Fruit fly (Drosophila melanogaster) whole organism, prepupa: Measurements from ENCODE around the gene CG8176.
A peak's percentile ranks its signal among the peaks of the same experiment; 100 is the strongest.

Experiments
- Blimp-1 ChIP-seq: fragments of 200-800 bp; sonication (Bioruptor generic); optimal IDR thresholded peaks from 3 replicates; lab custom pipeline; 2017; ENCODE audit warnings: missing biosample characterization, missing genetic modification characterization, mild to moderate bottlenecking, moderate library complexity, missing genetic modification reagents
- CG10631 ChIP-seq: fragments of 200-800 bp; sonication (Bioruptor generic); optimal IDR thresholded peaks from 2 replicates; lab custom pipeline; 2016; ENCODE audit warnings: missing biosample characterization, missing genetic modification characterization
- CG11294 ChIP-seq: fragments of 200-800 bp; sonication (Bioruptor generic); IDR thresholded peaks from 2 replicates; pipeline ENCODE4 v1.3.6; 2022; ENCODE audit warnings: missing biosample characterization, missing genetic modification characterization
- CG11902 ChIP-seq: fragments of 200-800 bp; sonication (Bioruptor generic); optimal IDR thresholded peaks from 3 replicates; lab custom pipeline; 2016; ENCODE audit warnings: missing biosample characterization, missing genetic modification characterization
- CG15336 ChIP-seq: fragments of 200-800 bp; sonication (Bioruptor generic); IDR thresholded peaks from 2 replicates; pipeline ENCODE4 v1.3.6; 2022; ENCODE audit warnings: missing biosample characterization, missing genetic modification characterization
- CG1621 ChIP-seq: fragments of 200-800 bp; sonication (Bioruptor generic); optimal IDR thresholded peaks from 3 replicates; lab custom pipeline; 2018; ENCODE audit warnings: missing biosample characterization, mild to moderate bottlenecking, missing genetic modification characterization
- CG16779 ChIP-seq: fragments of 200-800 bp; sonication (Bioruptor generic); optimal IDR thresholded peaks from 3 replicates; lab custom pipeline; 2017; ENCODE audit warnings: missing biosample characterization, mild to moderate bottlenecking, missing genetic modification characterization
- CG3032 ChIP-seq: fragments of 200-800 bp; optimal IDR thresholded peaks from 2 replicates; lab custom pipeline; 2019; ENCODE audit warnings: missing biosample characterization, mild to moderate bottlenecking, missing genetic modification characterization, moderate library complexity
- CG31627 ChIP-seq: fragments of 200-800 bp; sonication (Bioruptor generic); optimal IDR thresholded peaks from 3 replicates; lab custom pipeline; 2016; ENCODE audit warnings: missing biosample characterization, missing genetic modification characterization
- CG34406 ChIP-seq: fragments of 200-800 bp; sonication (Bioruptor generic); optimal IDR thresholded peaks from 3 replicates; lab custom pipeline; 2016; ENCODE audit warnings: missing biosample characterization, missing genetic modification characterization
- CG3919 ChIP-seq: fragments of 200-800 bp; sonication (Bioruptor generic); optimal IDR thresholded peaks from 3 replicates; lab custom pipeline; 2016; ENCODE audit warnings: missing biosample characterization, missing genetic modification characterization
- CG4318 ChIP-seq: fragments of 200-800 bp; sonication (Bioruptor generic); optimal IDR thresholded peaks from 3 replicates; lab custom pipeline; 2017; ENCODE audit warnings: missing biosample characterization, mild to moderate bottlenecking, missing genetic modification characterization
- CG6276 ChIP-seq: fragments of 200-800 bp; sonication (Bioruptor generic); optimal IDR thresholded peaks from 2 replicates; lab custom pipeline; 2017; ENCODE audit warnings: missing biosample characterization, mild to moderate bottlenecking, missing genetic modification characterization
- CG6792 ChIP-seq: fragments of 200-800 bp; sonication (Bioruptor generic); optimal IDR thresholded peaks from 3 replicates; lab custom pipeline; 2016; ENCODE audit warnings: missing biosample characterization, missing genetic modification characterization
- CG6808 ChIP-seq: fragments of 200-800 bp; sonication (Bioruptor generic); optimal IDR thresholded peaks from 3 replicates; lab custom pipeline; 2017; ENCODE audit warnings: missing biosample characterization, missing genetic modification characterization, mild to moderate bottlenecking, moderate library complexity, missing genetic modification reagents
- CG6854 ChIP-seq: fragments of 200-800 bp; sonication (Bioruptor generic); optimal IDR thresholded peaks from 2 replicates; lab custom pipeline; 2017; ENCODE audit warnings: missing biosample characterization, mild to moderate bottlenecking, missing genetic modification characterization
- CG7368 ChIP-seq: fragments of 200-800 bp; sonication (Bioruptor generic); optimal IDR thresholded peaks from 3 replicates; lab custom pipeline; 2016; ENCODE audit warnings: missing biosample characterization, missing genetic modification characterization
- CG8119 ChIP-seq: fragments of 200-800 bp; sonication (Bioruptor generic); IDR thresholded peaks from 3 replicates; pipeline ENCODE4 v1.3.6; 2022; ENCODE audit warnings: missing biosample characterization, missing genetic modification characterization
- CG8319 ChIP-seq: fragments of 200-800 bp; sonication (Bioruptor generic); optimal IDR thresholded peaks from 3 replicates; lab custom pipeline; 2016; ENCODE audit warnings: missing biosample characterization, missing genetic modification characterization
- CG8632 ChIP-seq: fragments of 200-800 bp; sonication (Bioruptor generic); optimal IDR thresholded peaks from 3 replicates; lab custom pipeline; 2016; ENCODE audit warnings: missing biosample characterization, missing genetic modification characterization
- CG9139 ChIP-seq: fragments of 200-800 bp; sonication (Bioruptor generic); optimal IDR thresholded peaks from 3 replicates; lab custom pipeline; 2017; ENCODE audit warnings: missing biosample characterization, mild to moderate bottlenecking, missing genetic modification characterization
- Eip75B ChIP-seq: fragments of 200-800 bp; sonication (Bioruptor generic); optimal IDR thresholded peaks from 3 replicates; lab custom pipeline; 2016; ENCODE audit warnings: missing biosample characterization, missing genetic modification characterization
- Ets96B ChIP-seq: fragments of 200-800 bp; optimal IDR thresholded peaks from 2 replicates; lab custom pipeline; 2019; ENCODE audit warnings: missing biosample characterization, mild to moderate bottlenecking, missing genetic modification characterization, moderate library complexity
- Gug ChIP-seq: fragments of 200-800 bp; sonication (Bioruptor generic); IDR thresholded peaks from 2 replicates; pipeline ENCODE4 v1.3.6; 2022; ENCODE audit warnings: missing biosample characterization, missing genetic modification characterization
- Lpt ChIP-seq: fragments of 200-800 bp; sonication (Bioruptor generic); optimal IDR thresholded peaks from 3 replicates; lab custom pipeline; 2016; ENCODE audit warnings: missing biosample characterization, missing genetic modification characterization
- Met ChIP-seq: fragments of 200-800 bp; sonication (Bioruptor generic); optimal IDR thresholded peaks from 3 replicates; lab custom pipeline; 2016; ENCODE audit warnings: missing biosample characterization, missing genetic modification characterization
- OdsH ChIP-seq: fragments of 200-800 bp; sonication (Bioruptor generic); optimal IDR thresholded peaks from 3 replicates; lab custom pipeline; 2016; ENCODE audit warnings: missing biosample characterization, missing genetic modification characterization
- Smox ChIP-seq: fragments of 200-800 bp; sonication (Bioruptor generic); optimal IDR thresholded peaks from 3 replicates; lab custom pipeline; 2016; ENCODE audit warnings: missing biosample characterization, missing genetic modification characterization
- Sox14 ChIP-seq: fragments of 200-800 bp; sonication (Bioruptor generic); optimal IDR thresholded peaks from 3 replicates; lab custom pipeline; 2016; ENCODE audit warnings: missing biosample characterization, missing genetic modification characterization
- Sox15 ChIP-seq: fragments of 200-800 bp; sonication (Bioruptor generic); optimal IDR thresholded peaks from 3 replicates; lab custom pipeline; 2016; ENCODE audit warnings: missing biosample characterization, missing genetic modification characterization
- achi ChIP-seq: fragments of 200-800 bp; sonication (Bioruptor generic); optimal IDR thresholded peaks from 3 replicates; lab custom pipeline; 2016; ENCODE audit warnings: missing biosample characterization, missing genetic modification characterization
- cyc ChIP-seq: fragments of 200-800 bp; sonication (Bioruptor generic); optimal IDR thresholded peaks from 3 replicates; lab custom pipeline; 2016; ENCODE audit warnings: missing biosample characterization, missing genetic modification characterization
- dac ChIP-seq: fragments of 200-800 bp; sonication (Bioruptor generic); optimal IDR thresholded peaks from 2 replicates; lab custom pipeline; 2017; ENCODE audit warnings: missing biosample characterization, mild to moderate bottlenecking, missing genetic modification characterization
- dsx ChIP-seq: fragments of 200-800 bp; optimal IDR thresholded peaks from 3 replicates; lab custom pipeline; 2019; ENCODE audit warnings: missing biosample characterization, mild to moderate bottlenecking, missing genetic modification characterization, moderate library complexity; ENCODE audit not compliant: poor library complexity, severe bottlenecking
- eg ChIP-seq: fragments of 200-800 bp; sonication (Bioruptor generic); IDR thresholded peaks from 3 replicates; pipeline ENCODE4 v1.3.6; 2022; ENCODE audit warnings: missing biosample characterization, missing genetic modification characterization
- esn ChIP-seq: fragments of 200-800 bp; sonication (Bioruptor generic); optimal IDR thresholded peaks from 2 replicates; lab custom pipeline; 2016; ENCODE audit warnings: missing biosample characterization, mild to moderate bottlenecking, missing genetic modification characterization, moderate library complexity
- fd59A ChIP-seq: fragments of 200-800 bp; sonication (Bioruptor generic); optimal IDR thresholded peaks from 2 replicates; lab custom pipeline; 2017; ENCODE audit warnings: missing biosample characterization, mild to moderate bottlenecking, missing genetic modification characterization, missing genetic modification reagents
- fkh ChIP-seq: fragments of 200-800 bp; sonication (Bioruptor generic); optimal IDR thresholded peaks from 3 replicates; lab custom pipeline; 2017; ENCODE audit warnings: missing biosample characterization, mild to moderate bottlenecking, missing genetic modification characterization, moderate library complexity
- lz ChIP-seq: fragments of 200-800 bp; sonication (Bioruptor generic); optimal IDR thresholded peaks from 3 replicates; lab custom pipeline; 2016; ENCODE audit warnings: missing biosample characterization, missing genetic modification characterization
- net ChIP-seq: fragments of 200-800 bp; sonication (Bioruptor generic); optimal IDR thresholded peaks from 3 replicates; lab custom pipeline; 2016; ENCODE audit warnings: missing biosample characterization, missing genetic modification characterization
- salr ChIP-seq, 2 experiments: fragments of 200-800 bp; sonication (Bioruptor generic); optimal IDR thresholded peaks; 3 replicates each; lab custom pipeline; 2016 to 2018; ENCODE audit warnings: missing biosample characterization in 2 of 2, missing genetic modification characterization in 2 of 2, mild to moderate bottlenecking in 1 of 2
- svp ChIP-seq: fragments of 200-800 bp; sonication (Bioruptor generic); peaks from one replicate; lab custom pipeline; 2016; ENCODE audit warnings: missing biosample characterization, missing genetic modification characterization
- vri ChIP-seq: fragments of 200-800 bp; sonication (Bioruptor generic); optimal IDR thresholded peaks from 3 replicates; lab custom pipeline; 2016; ENCODE audit warnings: missing biosample characterization, mild to moderate bottlenecking, missing genetic modification characterization

The CG8176 gene

DNA sequence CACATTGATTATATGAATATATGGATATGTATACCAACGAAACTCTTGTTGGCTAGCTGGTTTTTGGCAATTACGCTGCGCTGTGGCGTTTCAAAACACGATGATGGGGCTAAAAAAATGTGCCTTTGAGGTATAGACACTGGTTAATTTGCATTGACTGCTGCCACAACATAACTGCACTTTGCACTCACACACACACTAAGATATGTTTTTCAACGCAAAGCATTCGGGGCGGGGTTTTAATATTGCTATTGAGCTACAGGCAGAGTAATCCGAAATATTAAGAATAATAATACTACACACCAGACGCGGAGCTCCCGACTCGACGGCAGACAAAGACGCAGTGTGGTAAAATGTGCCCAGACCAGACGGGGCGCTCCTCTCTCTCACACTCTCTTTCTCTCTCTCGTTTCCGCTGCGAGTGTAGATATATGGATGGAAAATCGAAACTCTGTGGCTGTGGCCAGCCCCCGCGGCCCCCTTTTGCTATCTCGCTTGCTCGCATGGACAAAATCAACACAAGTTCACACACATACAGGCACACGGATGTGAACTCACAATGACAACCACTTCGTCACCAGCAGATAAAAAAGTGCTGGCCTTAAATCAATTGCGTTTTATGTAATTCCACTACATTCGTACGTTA is 35.3 kb downstream of the CG8176 start (continued):
- TF ChIP-seq Gug (GFP tag; lab: Robert Waterston, UW) (no peak), salr (GFP tag; optimal IDR thresholded peaks at IDR 0.05; lab: Kevin White, UChicago) (peak; percentile 45 to 49), Sox14 (GFP tag; lab: Kevin White, UChicago) (peak; percentile 91), Eip75B (GFP tag; lab: Kevin White, UChicago) (peak; percentile 34), CG3032 (tag; lab: Kevin White, UChicago) (peak; percentile 20), dsx (GFP tag; lab: Kevin White, UChicago) (peak; percentile 51), CG11294 (GFP tag; lab: Robert Waterston, UW) (no peak), CG8632 (GFP tag; lab: Kevin White, UChicago) (no peak), CG11902 (no peak), lz (peak; percentile 26), Smox (GFP tag; lab: Kevin White, UChicago) (no peak), achi (GFP tag; lab: Kevin White, UChicago) (peak; percentile 44), CG7368 (GFP tag; lab: Kevin White, UChicago) (peak; percentile 64), Sox15 (GFP tag; lab: Kevin White, UChicago) (no peak), fkh (peak; percentile 99), Lpt (GFP tag; lab: Kevin White, UChicago) (no peak)
- TF ChIP-seq, all 60 proteins: peak for 34

DNA sequence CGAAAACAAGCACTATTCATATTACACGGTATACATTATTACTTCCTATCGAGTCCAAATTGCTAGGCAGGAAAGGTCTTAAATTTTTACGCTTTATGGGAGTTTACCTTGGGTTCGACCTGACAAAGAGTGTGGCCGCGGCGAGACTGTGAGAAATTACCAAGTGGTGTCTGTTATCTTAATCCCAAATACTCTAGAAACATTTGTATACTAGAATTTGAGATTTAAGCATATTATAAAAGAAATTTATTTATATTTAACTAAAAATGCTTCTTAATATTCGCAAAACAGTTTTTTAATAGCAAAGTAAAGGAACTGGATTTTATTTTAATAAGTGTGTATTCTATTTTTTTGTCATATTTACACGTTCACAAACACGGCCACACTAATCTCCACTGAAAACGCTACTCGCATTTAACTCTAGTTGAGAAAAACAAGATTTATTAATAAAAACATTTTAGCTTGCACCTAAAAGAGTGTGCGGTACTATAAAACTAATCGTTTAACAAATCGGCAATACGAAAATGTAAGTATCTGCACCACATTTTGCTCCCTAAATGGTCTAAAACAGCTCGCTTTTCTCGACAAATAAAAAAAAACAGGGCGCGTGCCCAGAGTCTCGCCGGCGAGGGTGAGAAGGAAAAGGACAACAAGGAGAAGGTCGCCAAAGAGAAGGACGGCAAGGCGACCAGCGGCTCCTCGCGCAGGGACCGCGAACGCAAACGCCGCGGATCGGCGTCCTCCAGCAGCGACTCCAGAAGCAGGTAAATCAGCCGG is 36.0 kb downstream of the CG8176 start, which contains the start of the genes mura and RnpS1:
Gene mura, minus strand, starts transcription at position 148 of the 777 bp plus-strand sequence.
Gene RnpS1, plus strand, starts transcription at position 376 of the 777 bp plus-strand sequence.
- TF ChIP-seq lz (no peak), vri (peak; percentile 42), CG31627 (GFP tag; lab: Kevin White, UChicago) (no peak), CG7368 (GFP tag; lab: Kevin White, UChicago) (no peak), CG3032 (tag; lab: Kevin White, UChicago) (no peak), CG1621 (tag; lab: Kevin White, UChicago) (no peak), CG8319 (GFP tag; lab: Kevin White, UChicago) (no peak), Met (GFP tag; lab: Kevin White, UChicago) (no peak), CG34406 (GFP tag; lab: Kevin White, UChicago) (no peak), Sox14 (GFP tag; lab: Kevin White, UChicago) (peak; percentile 6), CG6808 (GFP tag; lab: Kevin White, UChicago) (no peak), Gug (GFP tag; lab: Robert Waterston, UW) (no peak), OdsH (GFP tag; lab: Kevin White, UChicago) (no peak), dac (no peak), CG6854 (GFP tag; lab: Kevin White, UChicago) (no peak), Blimp-1 (no peak), cyc (GFP tag; lab: Kevin White, UChicago) (no peak), net (GFP tag; lab: Kevin White, UChicago) (no peak), CG8119 (no peak), CG10631 (GFP tag; lab: Kevin White, UChicago) (no peak), CG15336 (no peak), fkh (peak; percentile 67), dsx (GFP tag; lab: Kevin White, UChicago) (no peak), svp (GFP tag; lab: Kevin White, UChicago) (no peak)
- TF ChIP-seq, all 60 proteins: peak for 3

DNA sequence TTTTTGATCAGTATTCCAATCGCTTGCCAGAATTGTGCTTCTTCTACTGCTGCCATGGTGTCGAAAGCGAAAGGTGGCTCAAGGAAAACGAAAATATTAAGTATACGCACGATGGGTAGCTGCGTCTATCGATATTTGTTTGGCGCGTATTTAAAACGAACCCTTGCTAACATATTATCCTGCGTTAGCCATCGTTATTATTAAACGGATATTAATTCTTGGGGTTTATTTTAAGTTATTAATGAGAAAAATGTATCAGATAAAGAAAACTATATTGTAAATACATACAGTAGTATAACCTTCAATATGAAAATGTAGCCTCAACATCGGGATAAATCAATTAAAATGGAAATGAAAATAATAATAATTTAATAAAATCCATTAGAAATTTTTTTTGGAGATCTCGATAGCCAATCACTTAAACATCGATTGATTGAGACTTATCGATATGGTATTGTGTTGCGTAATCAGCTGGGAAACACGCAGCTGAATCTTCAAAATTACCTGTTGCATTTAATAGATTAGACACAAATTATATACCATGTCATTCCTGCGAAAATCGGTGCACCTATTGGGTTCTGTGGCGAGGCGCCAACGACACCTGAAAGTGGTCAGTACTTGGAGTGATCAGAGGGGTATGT is 39.6 kb downstream of the CG8176 start, which contains the start of the genes CG9386 and BckdhA:
Gene CG9386, minus strand, starts transcription at position 75 of the 641 bp plus-strand sequence.
Gene BckdhA, plus strand, starts transcription at position 452 of the 641 bp plus-strand sequence.
- peak; percentile 36 for TF ChIP-seq CG6792
- TF ChIP-seq fkh: no peak
- no peak for TF ChIP-seq CG6854 (GFP tag; lab: Kevin White, UChicago)
- TF ChIP-seq Ets96B (tag; lab: Kevin White, UChicago): no peak
- TF ChIP-seq fd59A (GFP tag; lab: Kevin White, UChicago): no peak
- peak; percentile 67 for TF ChIP-seq esn (GFP tag; lab: Kevin White, UChicago)
- no peak for TF ChIP-seq CG16779 (tag; lab: Kevin White, UChicago)
- no peak for TF ChIP-seq CG4318 (GFP tag; lab: Kevin White, UChicago)
- TF ChIP-seq CG34406 (GFP tag; lab: Kevin White, UChicago): no peak
- TF ChIP-seq eg (GFP tag; lab: Robert Waterston, UW): peak; percentile 22; the same call in 1 of the 3 replicates
- TF ChIP-seq Sox14 (GFP tag; lab: Kevin White, UChicago): peak; percentile 25
- TF ChIP-seq salr (GFP tag; optimal IDR thresholded peaks at IDR 0.05; lab: Kevin White, UChicago): no peak
- TF ChIP-seq dsx (GFP tag; lab: Kevin White, UChicago): no peak
- TF ChIP-seq Blimp-1: no peak
- peak; percentile 97 for TF ChIP-seq vri
- no peak for TF ChIP-seq CG9139
- TF ChIP-seq CG3919 (GFP tag; lab: Kevin White, UChicago): peak; percentile 55
- no peak for TF ChIP-seq dac
- TF ChIP-seq Eip75B (GFP tag; lab: Kevin White, UChicago): no peak
- no peak for TF ChIP-seq CG6276 (GFP tag; lab: Kevin White, UChicago)
